Worm (Caenorhabditis elegans) whole organism, L4 larva: Measurements from ENCODE around the gene Y49F6B.8.

Source experiments
- F49E8.2 ChIP-seq: sonication (generic microtip); optimal IDR thresholded peaks from 2 replicates; lab custom pipeline; 2016; ENCODE audit warnings: missing compliant biosample characterization, mild to moderate bottlenecking, missing genetic modification characterization, borderline replicate concordance
- T26A8.4 ChIP-seq: fragments of 200-800 bp; sonication (Bioruptor generic); IDR thresholded peaks from 2 replicates; pipeline ENCODE4 v1.3.6; 2022; ENCODE audit warnings: missing genetic modification characterization, missing compliant biosample characterization
- Y105C5A.15 ChIP-seq: fragments of 200-800 bp; sonication (Bioruptor generic); IDR thresholded peaks from 2 replicates; pipeline ENCODE4 v1.3.6; 2022; ENCODE audit warnings: missing genetic modification characterization, missing compliant biosample characterization
- Y48G9A.11 ChIP-seq: fragments of 200-800 bp; sonication (Bioruptor generic); IDR thresholded peaks from 2 replicates; pipeline ENCODE4 v1.3.6; 2022; ENCODE audit warnings: missing genetic modification reagents, missing genetic modification characterization, missing compliant biosample characterization
- ZK337.2 ChIP-seq: fragments of 200-800 bp; sonication (Bioruptor generic); IDR thresholded peaks from 2 replicates; pipeline ENCODE4 v1.3.6; 2022; ENCODE audit warnings: missing genetic modification reagents, missing genetic modification characterization, missing compliant biosample characterization
- aha-1 ChIP-seq: fragments of 150-350 bp; peaks from one replicate; lab custom pipeline; 2014; ENCODE audit warnings: missing biosample characterization, missing genetic modification characterization
- aly-2 ChIP-seq: sonication (generic microtip); optimal IDR thresholded peaks from 2 replicates; lab custom pipeline; 2018; ENCODE audit warnings: missing biosample characterization, missing genetic modification characterization
- arid-1 ChIP-seq: fragments of 200-800 bp; sonication (Bioruptor generic); conservative IDR thresholded peaks from 2 replicates; pipeline ENCODE4 v1.3.6; 2022; ENCODE audit warnings: missing genetic modification reagents, missing genetic modification characterization, missing compliant biosample characterization
- ceh-20 ChIP-seq: fragments of 200-800 bp; sonication (Bioruptor generic); IDR thresholded peaks from 2 replicates; pipeline ENCODE4 v1.3.6; 2022; ENCODE audit warnings: missing genetic modification reagents, missing genetic modification characterization, missing compliant biosample characterization
- ces-1 ChIP-seq: fragments of 150-350 bp; sonication (generic microtip); optimal IDR thresholded peaks from 4 replicates; lab custom pipeline; 2014; ENCODE audit warnings: missing biosample characterization, missing genetic modification reagents, missing genetic modification characterization
- daf-12 ChIP-seq: fragments of 150-350 bp; optimal IDR thresholded peaks from 2 replicates; lab custom pipeline; 2014; ENCODE audit warnings: missing biosample characterization, missing genetic modification reagents, missing genetic modification characterization
- daf-8 ChIP-seq: fragments of 200-800 bp; sonication (Bioruptor generic); IDR thresholded peaks from 2 replicates; pipeline ENCODE4 v1.3.6; 2022; ENCODE audit warnings: missing genetic modification characterization, missing compliant biosample characterization
- dmd-8 ChIP-seq: fragments of 200-800 bp; sonication (Bioruptor generic); IDR thresholded peaks from 2 replicates; pipeline ENCODE4 v1.3.6; 2022; ENCODE audit warnings: missing genetic modification characterization, missing compliant biosample characterization
- egl-43 ChIP-seq: fragments of 200-800 bp; sonication (Bioruptor generic); IDR thresholded peaks from 2 replicates; pipeline ENCODE4 v1.3.6; 2022; ENCODE audit warnings: missing genetic modification reagents, missing genetic modification characterization, missing compliant biosample characterization
- gei-8 ChIP-seq: fragments of 200-800 bp; sonication (Bioruptor generic); optimal IDR thresholded peaks from 2 replicates; lab custom pipeline; 2018; ENCODE audit warnings: mild to moderate bottlenecking, missing genetic modification characterization, missing compliant biosample characterization
- hlh-30 ChIP-seq: sonication (generic microtip); optimal IDR thresholded peaks from 2 replicates; lab custom pipeline; 2017; ENCODE audit warnings: antibody characterized with exemption, mild to moderate bottlenecking, missing genetic modification characterization, missing compliant biosample characterization; ENCODE audit not compliant: insufficient read depth
- hmg-1.1 ChIP-seq: fragments of 200-800 bp; sonication (Bioruptor generic); IDR thresholded peaks from 2 replicates; pipeline ENCODE4 v1.3.6; 2022; ENCODE audit warnings: missing genetic modification reagents, missing genetic modification characterization, missing compliant biosample characterization
- lin-1 ChIP-seq: fragments of 200-800 bp; sonication (Bioruptor generic); IDR thresholded peaks from 2 replicates; pipeline ENCODE4 v1.3.6; 2022; ENCODE audit warnings: missing genetic modification reagents, missing genetic modification characterization, missing compliant biosample characterization
- lin-13 ChIP-seq: fragments of 150-350 bp; optimal IDR thresholded peaks from 2 replicates; lab custom pipeline; 2014; ENCODE audit warnings: missing biosample characterization, missing genetic modification reagents, missing genetic modification characterization
- mdl-1 ChIP-seq, 2 experiments: fragments of 150-350 bp in 1 of 2; sonication (generic microtip) in 1 of 2; optimal IDR thresholded peaks; 2 replicates each; lab custom pipeline; 2014 to 2017; ENCODE audit warnings: missing biosample characterization in 2 of 2, missing genetic modification characterization in 2 of 2
- mxl-2 ChIP-seq: fragments of 200-800 bp; sonication (Bioruptor generic); conservative IDR thresholded peaks from 2 replicates; pipeline ENCODE4 v1.3.6; 2022; ENCODE audit warnings: missing genetic modification reagents, missing genetic modification characterization, missing compliant biosample characterization
- mxl-3 ChIP-seq: fragments of 200-800 bp; sonication (Bioruptor generic); optimal IDR thresholded peaks from 2 replicates; lab custom pipeline; 2018; ENCODE audit warnings: mild to moderate bottlenecking, missing genetic modification characterization, missing compliant biosample characterization
- nhr-111 ChIP-seq: fragments of 200-800 bp; sonication (Bioruptor generic); optimal IDR thresholded peaks from 2 replicates; lab custom pipeline; 2018; ENCODE audit warnings: mild to moderate bottlenecking, missing genetic modification characterization, missing compliant biosample characterization
- nhr-41 ChIP-seq: fragments of 200-800 bp; sonication (Bioruptor generic); IDR thresholded peaks from 2 replicates; pipeline ENCODE4 v1.3.6; 2022; ENCODE audit warnings: missing genetic modification reagents, missing genetic modification characterization, missing compliant biosample characterization
- nhr-42 ChIP-seq: fragments of 200-800 bp; sonication (Bioruptor generic); IDR thresholded peaks from 2 replicates; pipeline ENCODE4 v1.3.6; 2022; ENCODE audit warnings: missing genetic modification characterization, missing compliant biosample characterization
- nhr-6 ChIP-seq: fragments of 150-350 bp; optimal IDR thresholded peaks from 2 replicates; lab custom pipeline; 2014; ENCODE audit warnings: missing biosample characterization, missing genetic modification characterization
- pha-4 ChIP-seq, 2 experiments: fragments of 150-350 bp in 1 of 2; fragments of 200-800 bp in 1 of 2; sonication (Bioruptor generic) in 1 of 2; IDR thresholded peaks in 1 of 2; optimal IDR thresholded peaks in 1 of 2; 2 replicates each; pipeline versions ENCODE4 v1.3.6 to Lab custom; 2014 to 2022; ENCODE audit warnings: missing genetic modification characterization in 2 of 2, missing genetic modification reagents in 2 of 2, missing biosample characterization in 1 of 2, missing compliant biosample characterization in 1 of 2
- php-3 ChIP-seq: fragments of 200-800 bp; sonication (Bioruptor generic); IDR thresholded peaks from 2 replicates; pipeline ENCODE4 v1.3.6; 2022; ENCODE audit warnings: missing genetic modification reagents, missing genetic modification characterization, missing compliant biosample characterization
- rbr-2 ChIP-seq: sonication (generic microtip); optimal IDR thresholded peaks from 2 replicates; lab custom pipeline; 2016; ENCODE audit warnings: missing genotype, missing genetic modification characterization, missing compliant biosample characterization
- set-16 ChIP-seq: fragments of 200-800 bp; sonication (Bioruptor generic); IDR thresholded peaks from 2 replicates; pipeline ENCODE4 v1.3.6; 2022; ENCODE audit warnings: missing genetic modification reagents, missing genetic modification characterization, missing compliant biosample characterization
- snpc-4 ChIP-seq: fragments of 150-350 bp; optimal IDR thresholded peaks from 2 replicates; lab custom pipeline; 2014; ENCODE audit warnings: missing biosample characterization, missing genetic modification characterization
- spr-1 ChIP-seq: sonication (generic microtip); optimal IDR thresholded peaks from 2 replicates; lab custom pipeline; 2016; ENCODE audit warnings: mild to moderate bottlenecking, missing genetic modification characterization, missing compliant biosample characterization
- tra-1 ChIP-seq: fragments of 200-800 bp; sonication (Bioruptor generic); IDR thresholded peaks from 2 replicates; pipeline ENCODE4 v1.3.6; 2022; ENCODE audit warnings: missing genetic modification reagents, missing genetic modification characterization, missing compliant biosample characterization
- unc-62 ChIP-seq, 3 experiments: fragments of 150-350 bp in 1 of 3; sonication (generic microtip); optimal IDR thresholded peaks in 2 of 3; peaks in 1 of 3; 1 replicate in 1 of 3; 2 replicates in 2 of 3; lab custom pipeline; 2014 to 2017; ENCODE audit warnings: missing biosample characterization in 3 of 3, missing genetic modification characterization in 3 of 3, missing genetic modification reagents in 3 of 3, missing genotype in 1 of 3
- vab-7 ChIP-seq: fragments of 200-800 bp; sonication (Bioruptor generic); IDR thresholded peaks from 2 replicates; pipeline ENCODE4 v1.3.6; 2022; ENCODE audit warnings: missing genetic modification reagents, missing genetic modification characterization, missing compliant biosample characterization
- zfp-3 ChIP-seq: fragments of 200-800 bp; sonication (Bioruptor generic); conservative IDR thresholded peaks from 2 replicates; pipeline ENCODE4 v1.3.6; 2022; ENCODE audit warnings: missing genetic modification reagents, missing genetic modification characterization, missing compliant biosample characterization
- zip-2 ChIP-seq: fragments of 150-350 bp; optimal IDR thresholded peaks from 2 replicates; lab custom pipeline; 2014; ENCODE audit warnings: missing biosample characterization, missing genetic modification characterization

The Y49F6B.8 gene

DNA sequence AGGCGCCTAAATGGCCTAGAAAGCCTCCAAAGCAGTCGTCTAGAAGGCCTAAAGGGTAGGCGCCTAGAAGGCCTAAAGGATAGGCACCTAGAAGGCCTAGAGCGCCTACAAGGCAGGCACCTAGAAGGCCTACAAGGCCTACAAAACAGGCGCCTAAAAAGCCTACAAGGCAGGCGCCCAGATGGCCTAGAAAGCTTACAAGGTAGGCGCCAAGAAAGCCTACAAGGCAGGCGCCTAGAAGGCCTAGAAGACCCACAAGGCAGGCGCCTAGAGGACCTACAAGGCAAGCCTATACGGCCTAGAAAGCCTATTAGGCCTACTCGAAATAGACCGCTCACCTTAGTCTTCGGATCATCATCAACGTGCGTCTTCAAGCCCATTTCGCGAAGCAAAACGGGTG lies 20.5 kb upstream of the Y49F6B.8 start:
- TF ChIP-seq nhr-6 (tag; lab: Kevin White, UChicago) (no peak), hmg-1.1 (no peak), lin-1 (GFP tag; lab: Robert Waterston, UW) (no peak), aly-2 (tag; lab: Kevin White, UChicago) (no peak), aha-1 (peak; percentile 94), ceh-20 (GFP tag; lab: Robert Waterston, UW) (no peak), F49E8.2 (tag; lab: Kevin White, UChicago) (no peak), ces-1 (GFP tag; lab: Kevin White, UChicago) (no peak), hlh-30 (tag; lab: Kevin White, UChicago) (no peak), nhr-41 (GFP tag; lab: Robert Waterston, UW) (no peak), unc-62 (GFP tag; optimal IDR thresholded peaks at IDR 0.05 in 1 of 2; lab: Kevin White, UChicago) (peak in 1 of 2 experiments; percentile 67), unc-62 (tag; optimal IDR thresholded peaks at IDR 0.05; lab: Kevin White, UChicago) (no peak), vab-7 (no peak), ZK337.2 (GFP tag; lab: Robert Waterston, UW) (no peak), snpc-4 (tag; lab: Kevin White, UChicago) (no peak), mxl-3 (GFP tag; lab: Kevin White, UChicago) (no peak), mxl-2 (GFP tag; lab: Robert Waterston, UW) (no peak), Y105C5A.15 (GFP tag; lab: Robert Waterston, UW) (0 out of 2 replicates have a peak, but pooled peaks have one; percentile 43), spr-1 (tag; lab: Kevin White, UChicago) (no peak), tra-1 (no peak), pha-4 (GFP tag; IDR thresholded peaks at IDR 0.05; lab: Robert Waterston, UW) (peak; percentile 15; the same call in 1 of the 2 replicates), pha-4 (tag; optimal IDR thresholded peaks at IDR 0.05; lab: Kevin White, UChicago) (no peak), mdl-1 (tag; optimal IDR thresholded peaks at IDR 0.05; lab: Kevin White, UChicago) (no peak), lin-13 (no peak), dmd-8 (no peak), rbr-2 (tag; lab: Kevin White, UChicago) (no peak), egl-43 (peak; percentile 61; the same call in 1 of the 2 replicates)

DNA sequence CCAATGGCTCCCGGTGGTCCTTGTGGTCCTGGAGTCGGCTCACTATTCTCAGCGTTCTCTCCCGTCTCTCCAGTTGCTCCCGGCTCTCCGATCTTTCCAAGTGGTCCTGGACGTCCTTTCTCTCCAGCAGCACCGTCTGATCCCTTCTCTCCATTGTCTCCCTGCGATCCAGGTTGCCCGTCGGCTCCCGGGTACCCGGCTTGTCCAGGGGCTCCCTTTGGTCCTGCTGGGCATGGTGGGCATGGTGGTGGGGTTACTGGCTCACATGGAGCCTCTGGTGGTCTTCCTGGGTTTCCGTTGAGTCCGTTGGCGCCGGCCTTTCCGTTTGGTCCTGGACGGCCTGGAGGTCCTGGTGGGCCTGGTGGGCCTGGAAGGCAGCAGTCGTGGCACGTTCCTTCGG lies 18.9 kb upstream of the Y49F6B.8 start:
- peak; percentile 13 for TF ChIP-seq nhr-111
- no peak for TF ChIP-seq mxl-3 (GFP tag; lab: Kevin White, UChicago)
- TF ChIP-seq zfp-3: no peak
- peak; percentile 97 for TF ChIP-seq set-16 (GFP tag; lab: Robert Waterston, UW)
- peak; percentile 7 for TF ChIP-seq spr-1 (tag; lab: Kevin White, UChicago)
- no peak for TF ChIP-seq ZK337.2 (GFP tag; lab: Robert Waterston, UW)
- no peak for TF ChIP-seq daf-8 (GFP tag; lab: Robert Waterston, UW)
- TF ChIP-seq daf-12 (tag; lab: Kevin White, UChicago): no peak
- peak; percentile 57 for TF ChIP-seq T26A8.4 (GFP tag; lab: Robert Waterston, UW)
- TF ChIP-seq mxl-2 (GFP tag; lab: Robert Waterston, UW): no peak
- peak; percentile 65; the same call in 1 of the 2 replicates for TF ChIP-seq egl-43
- TF ChIP-seq php-3 (GFP tag; lab: Robert Waterston, UW): peak; percentile 31; the same call in 1 of the 2 replicates
- TF ChIP-seq gei-8: no peak
- TF ChIP-seq nhr-42 (GFP tag; lab: Robert Waterston, UW): no peak
- no peak for TF ChIP-seq nhr-6 (tag; lab: Kevin White, UChicago)
- TF ChIP-seq arid-1 (GFP tag; lab: Robert Waterston, UW): no peak

DNA sequence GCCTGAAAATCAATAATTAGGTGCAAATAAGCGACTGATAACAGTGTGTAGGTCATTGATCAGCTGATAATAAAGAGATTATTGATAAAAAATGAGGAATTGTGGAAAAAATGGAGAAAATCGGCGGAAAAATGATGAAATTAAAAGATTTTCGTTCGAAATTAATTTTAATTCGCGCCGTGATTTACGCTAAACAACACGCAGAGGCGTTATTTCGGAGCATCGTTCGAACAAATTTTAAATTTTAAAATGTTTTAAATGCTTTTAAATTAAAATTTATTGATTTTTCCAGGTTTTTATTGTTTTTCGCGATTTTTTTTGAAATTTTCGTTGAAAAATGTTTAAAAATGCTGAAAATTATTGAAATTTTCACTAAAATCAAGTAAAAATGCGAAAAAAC lies 17.9 kb upstream of the Y49F6B.8 start, which contains the start of gene Y49F6B.9:
Y49F6B.9 (minus strand) TSS at position 2 of the 400 bp plus-strand sequence.
- TF ChIP-seq Y48G9A.11 (peak; percentile 94), aha-1 (peak; percentile 87), zip-2 (tag; lab: Kevin White, UChicago) (no peak)
